Fruit fly (Drosophila melanogaster): ENCODE data around the gene O-fut2.

DNA sequence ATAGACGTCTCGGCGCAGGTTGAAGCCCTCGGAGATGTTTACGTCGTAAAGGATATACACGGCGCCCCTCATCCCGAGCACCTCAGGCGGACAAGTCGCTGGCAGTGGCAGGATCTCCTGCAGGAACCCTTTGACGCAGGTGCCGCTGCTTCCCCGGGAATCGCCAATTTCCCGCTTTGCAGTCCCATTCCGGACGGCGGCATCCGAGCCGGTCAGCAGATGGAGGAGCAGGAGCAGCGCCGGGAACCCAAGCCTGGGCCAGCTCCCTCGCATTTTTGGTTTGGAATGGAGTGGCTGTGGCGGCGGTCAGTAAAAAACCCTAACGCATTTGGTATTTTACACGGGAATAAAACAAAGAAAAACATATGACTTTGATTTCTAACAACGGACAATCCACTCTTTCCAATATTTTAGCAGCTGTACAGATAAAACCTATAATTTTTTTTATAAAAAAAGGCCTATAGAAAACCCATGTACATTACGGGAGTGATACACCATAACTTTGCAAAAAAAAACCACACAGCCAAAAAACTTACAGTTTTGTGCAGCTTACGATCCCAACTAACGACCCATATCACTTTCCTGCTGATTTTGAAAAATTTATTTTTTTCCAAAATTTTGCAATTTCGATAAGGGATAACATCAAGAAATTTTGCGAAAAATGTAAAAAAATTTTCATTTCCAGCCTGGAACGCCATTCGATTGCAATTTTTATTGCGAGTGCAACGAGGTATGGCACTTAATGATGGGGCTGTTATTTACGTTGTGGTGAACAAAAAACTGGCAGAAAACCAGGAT is at the start of gene O-fut2, which contains the start of gene CG14777:
- TF ChIP-seq CG32532 (GFP tag; IDR thresholded peaks at IDR 0.05), result no peak
- TF ChIP-seq Doc2 (GFP tag; IDR thresholded peaks at IDR 0.05), result no peak
- no peak for TF ChIP-seq usp (GFP tag; optimal IDR thresholded peaks at IDR 0.05)
- no peak for TF ChIP-seq Eip74EF (GFP tag; optimal IDR thresholded peaks at IDR 0.05)
- no peak for TF ChIP-seq CG11696 (GFP tag; IDR thresholded peaks at IDR 0.05)
- no peak for TF ChIP-seq kay (GFP tag; optimal IDR thresholded peaks at IDR 0.05)
